Fruit fly (Drosophila melanogaster) whole organism, embryonic: ENCODE data around the gene CG43078.

Experiments
- CG12219 ChIP-seq: fragments of 200-800 bp; sonication (Bioruptor generic); optimal IDR thresholded peaks from 3 replicates; lab custom pipeline; 2018; ENCODE audit warnings: missing biosample characterization, mild to moderate bottlenecking, missing genetic modification characterization
- CG14441 ChIP-seq: fragments of 200-800 bp; sonication (Bioruptor generic); IDR thresholded peaks from 2 replicates; pipeline ENCODE4 v1.3.6; 2022; ENCODE audit warnings: missing biosample characterization, missing genetic modification characterization
- CG1529 ChIP-seq: fragments of 200-800 bp; sonication (Bioruptor generic); optimal IDR thresholded peaks from 3 replicates; lab custom pipeline; 2018; ENCODE audit warnings: missing biosample characterization, missing genetic modification characterization
- CG15601 ChIP-seq: fragments of 200-800 bp; sonication (Bioruptor generic); optimal IDR thresholded peaks from 3 replicates; lab custom pipeline; 2019; ENCODE audit warnings: missing biosample characterization, mild to moderate bottlenecking, missing genetic modification characterization, moderate library complexity
- CG15696 ChIP-seq: fragments of 200-800 bp; sonication (Bioruptor generic); optimal IDR thresholded peaks from 2 replicates; lab custom pipeline; 2019; ENCODE audit warnings: missing biosample characterization, mild to moderate bottlenecking, missing genetic modification characterization, moderate library complexity
- CG17802 ChIP-seq: fragments of 200-800 bp; sonication (Bioruptor generic); optimal IDR thresholded peaks from 2 replicates; lab custom pipeline; 2018; ENCODE audit warnings: missing biosample characterization, mild to moderate bottlenecking, missing genetic modification characterization, moderate library complexity
- CG1792 ChIP-seq: fragments of 200-800 bp; sonication (Bioruptor generic); optimal IDR thresholded peaks from 2 replicates; lab custom pipeline; 2016; ENCODE audit warnings: missing biosample characterization, missing genetic modification characterization
- CG2116 ChIP-seq: fragments of 200-800 bp; sonication (Bioruptor generic); optimal IDR thresholded peaks from 3 replicates; lab custom pipeline; 2018; ENCODE audit warnings: missing biosample characterization, mild to moderate bottlenecking, missing genetic modification characterization
- CG2678 ChIP-seq: fragments of 200-800 bp; sonication (Bioruptor generic); optimal IDR thresholded peaks from 3 replicates; lab custom pipeline; 2019; ENCODE audit warnings: missing biosample characterization, mild to moderate bottlenecking, missing genetic modification characterization, moderate library complexity
- CG30403 ChIP-seq: fragments of 200-800 bp; sonication (Bioruptor generic); optimal IDR thresholded peaks from 3 replicates; lab custom pipeline; 2016; ENCODE audit warnings: missing biosample characterization, missing genetic modification characterization
- CG32772 ChIP-seq: fragments of 200-800 bp; sonication (Bioruptor generic); IDR thresholded peaks from 2 replicates; pipeline ENCODE4 v1.3.6; 2022; ENCODE audit warnings: missing biosample characterization, missing genetic modification characterization
- CG33213 ChIP-seq: fragments of 200-800 bp; sonication (Bioruptor generic); optimal IDR thresholded peaks from 3 replicates; lab custom pipeline; 2016; ENCODE audit warnings: missing biosample characterization, missing genetic modification characterization
- CG5953 ChIP-seq: fragments of 200-800 bp; sonication (Bioruptor generic); IDR thresholded peaks from 2 replicates; pipeline ENCODE4 v1.3.6; 2022; ENCODE audit warnings: missing biosample characterization, missing genetic modification characterization
- CG6689 ChIP-seq: fragments of 200-800 bp; sonication (Bioruptor generic); IDR thresholded peaks from 2 replicates; pipeline ENCODE4 v1.3.6; 2022; ENCODE audit warnings: missing biosample characterization, missing genetic modification characterization
- CG6813 ChIP-seq: fragments of 200-800 bp; sonication (Bioruptor generic); optimal IDR thresholded peaks from 2 replicates; lab custom pipeline; 2017; ENCODE audit warnings: missing biosample characterization, missing genetic modification characterization, mild to moderate bottlenecking, moderate library complexity, missing genetic modification reagents
- CG7372 ChIP-seq: fragments of 200-800 bp; sonication (Bioruptor generic); IDR thresholded peaks from 2 replicates; pipeline ENCODE4 v1.3.6; 2022; ENCODE audit warnings: missing biosample characterization, missing genetic modification characterization
- CG9437 ChIP-seq: fragments of 200-800 bp; sonication (Bioruptor generic); optimal IDR thresholded peaks from 2 replicates; lab custom pipeline; 2018; ENCODE audit warnings: missing biosample characterization, mild to moderate bottlenecking, missing genetic modification characterization
- CG9797 ChIP-seq: fragments of 200-800 bp; sonication (Bioruptor generic); optimal IDR thresholded peaks from 3 replicates; lab custom pipeline; 2018; ENCODE audit warnings: missing biosample characterization, mild to moderate bottlenecking, missing genetic modification characterization
- Dad ChIP-seq: fragments of 200-800 bp; sonication (Bioruptor generic); optimal IDR thresholded peaks from 3 replicates; lab custom pipeline; 2016; ENCODE audit warnings: missing biosample characterization, missing genetic modification characterization
- Elba2 ChIP-seq: fragments of 200-800 bp; sonication (Bioruptor generic); optimal IDR thresholded peaks from 3 replicates; lab custom pipeline; 2016; ENCODE audit warnings: missing biosample characterization, missing genetic modification characterization
- Fer2 ChIP-seq: fragments of 200-800 bp; sonication (Bioruptor generic); optimal IDR thresholded peaks from 2 replicates; lab custom pipeline; 2018; ENCODE audit warnings: missing biosample characterization, mild to moderate bottlenecking, missing genetic modification characterization, moderate library complexity
- Fer3 ChIP-seq: fragments of 200-800 bp; sonication (Bioruptor generic); optimal IDR thresholded peaks from 2 replicates; lab custom pipeline; 2018; ENCODE audit warnings: missing biosample characterization, mild to moderate bottlenecking, missing genetic modification characterization, moderate library complexity
- Gug ChIP-seq: fragments of 200-800 bp; sonication (Bioruptor generic); IDR thresholded peaks from 4 replicates; pipeline ENCODE4 v1.3.6; 2022; ENCODE audit warnings: missing biosample characterization, missing genetic modification characterization
- HLH3B ChIP-seq: fragments of 200-800 bp; sonication (Bioruptor generic); IDR thresholded peaks from 2 replicates; pipeline ENCODE4 v1.3.6; 2022; ENCODE audit warnings: missing biosample characterization, missing genetic modification characterization
- HLH54F ChIP-seq: fragments of 200-800 bp; sonication (Bioruptor generic); optimal IDR thresholded peaks from 3 replicates; lab custom pipeline; 2016; ENCODE audit warnings: missing biosample characterization, missing genetic modification characterization
- HmgZ ChIP-seq: fragments of 200-800 bp; sonication (Bioruptor generic); optimal IDR thresholded peaks from 2 replicates; lab custom pipeline; 2018; ENCODE audit warnings: missing biosample characterization, mild to moderate bottlenecking, missing genetic modification characterization
- Hsf ChIP-seq: fragments of 200-800 bp; sonication (Bioruptor generic); optimal IDR thresholded peaks from 3 replicates; lab custom pipeline; 2016; ENCODE audit warnings: missing biosample characterization, missing genetic modification characterization
- MTF-1 ChIP-seq: fragments of 200-800 bp; sonication (Bioruptor generic); optimal IDR thresholded peaks from 2 replicates; lab custom pipeline; 2018; ENCODE audit warnings: missing biosample characterization, mild to moderate bottlenecking, missing genetic modification characterization, borderline replicate concordance
- Max ChIP-seq: fragments of 200-800 bp; sonication (Bioruptor generic); optimal IDR thresholded peaks from 2 replicates; lab custom pipeline; 2016; ENCODE audit warnings: missing biosample characterization, mild to moderate bottlenecking, missing genetic modification characterization
- Ptx1 ChIP-seq: fragments of 200-800 bp; sonication (Bioruptor generic); IDR thresholded peaks from 2 replicates; pipeline ENCODE4 v1.3.6; 2022; ENCODE audit warnings: missing biosample characterization, missing genetic modification characterization
- Tbp ChIP-seq: fragments of >200 bp; optimal IDR thresholded peaks from 2 replicates; lab custom pipeline; 2018; ENCODE audit warnings: missing biosample characterization, missing genetic modification characterization
- Vsx1 ChIP-seq: fragments of 200-800 bp; sonication (Bioruptor generic); optimal IDR thresholded peaks from 2 replicates; lab custom pipeline; 2017; ENCODE audit warnings: missing biosample characterization, mild to moderate bottlenecking, missing genetic modification characterization, missing genetic modification reagents
- YL-1 ChIP-seq: fragments of 200-800 bp; sonication (Bioruptor generic); optimal IDR thresholded peaks from 3 replicates; lab custom pipeline; 2017; ENCODE audit warnings: missing biosample characterization, mild to moderate bottlenecking, missing genetic modification characterization
- az2 ChIP-seq: fragments of 200-800 bp; sonication (Bioruptor generic); optimal IDR thresholded peaks from 3 replicates; lab custom pipeline; 2016; ENCODE audit warnings: missing biosample characterization, missing genetic modification characterization
- chn ChIP-seq: fragments of 200-800 bp; sonication (Bioruptor generic); optimal IDR thresholded peaks from 2 replicates; lab custom pipeline; 2016; ENCODE audit warnings: missing biosample characterization, missing genetic modification characterization
- crc ChIP-seq: fragments of 200-800 bp; sonication (Bioruptor generic); optimal IDR thresholded peaks from 2 replicates; lab custom pipeline; 2016; ENCODE audit warnings: missing biosample characterization, missing genetic modification characterization
- fd96Cb ChIP-seq: fragments of 200-800 bp; sonication (Bioruptor generic); optimal IDR thresholded peaks from 2 replicates; lab custom pipeline; 2018; ENCODE audit warnings: missing biosample characterization, mild to moderate bottlenecking, missing genetic modification characterization, moderate library complexity
- fru ChIP-seq: fragments of >200 bp; optimal IDR thresholded peaks from 2 replicates; lab custom pipeline; 2017
- gro ChIP-seq: fragments of 200-800 bp; sonication (Bioruptor generic); optimal IDR thresholded peaks from 2 replicates; lab custom pipeline; 2016; ENCODE audit warnings: missing biosample characterization, missing genetic modification characterization
- h ChIP-seq: fragments of >200 bp; optimal IDR thresholded peaks from 2 replicates; lab custom pipeline; 2017
- jigr1 ChIP-seq: fragments of 200-800 bp; sonication (Bioruptor generic); IDR thresholded peaks from 3 replicates; pipeline ENCODE4 v1.3.6; 2022; ENCODE audit warnings: missing biosample characterization, missing genetic modification characterization
- lab ChIP-seq: fragments of 200-800 bp; sonication (Bioruptor generic); optimal IDR thresholded peaks from 3 replicates; lab custom pipeline; 2017; ENCODE audit warnings: missing biosample characterization, missing genetic modification characterization, mild to moderate bottlenecking, moderate library complexity, missing genetic modification reagents
- mld ChIP-seq: fragments of 200-800 bp; sonication (Bioruptor generic); IDR thresholded peaks from 3 replicates; pipeline ENCODE4 v1.3.6; 2022; ENCODE audit warnings: missing biosample characterization, missing genetic modification characterization; ENCODE audit not compliant: partially characterized antibody
- nmo ChIP-seq: fragments of 200-800 bp; sonication (Bioruptor generic); optimal IDR thresholded peaks from 2 replicates; lab custom pipeline; 2018; ENCODE audit warnings: missing biosample characterization, mild to moderate bottlenecking, missing genetic modification characterization, moderate library complexity
- onecut ChIP-seq: fragments of 200-800 bp; sonication (Bioruptor generic); IDR thresholded peaks from 2 replicates; pipeline ENCODE4 v1.3.6; 2022; ENCODE audit warnings: missing biosample characterization, missing genetic modification characterization
- prd ChIP-seq, 3 experiments: fragments of >200 bp in 2 of 3; fragments of 200-800 bp in 1 of 3; sonication (Bioruptor generic) in 1 of 3; optimal IDR thresholded peaks in 2 of 3; IDR thresholded peaks in 1 of 3; 2 replicates in 2 of 3; 3 replicates in 1 of 3; pipeline versions ENCODE4 v1.3.6 to Lab custom; 2017 to 2022; ENCODE audit warnings: missing biosample characterization in 1 of 3, missing genetic modification characterization in 1 of 3
- schlank ChIP-seq: fragments of 200-800 bp; sonication (Bioruptor generic); optimal IDR thresholded peaks from 2 replicates; lab custom pipeline; 2018; ENCODE audit warnings: missing biosample characterization, mild to moderate bottlenecking, missing genetic modification characterization
- tx ChIP-seq: fragments of 200-800 bp; sonication (Bioruptor generic); optimal IDR thresholded peaks from 2 replicates; lab custom pipeline; 2016; ENCODE audit warnings: missing biosample characterization, missing genetic modification characterization
- vvl ChIP-seq: fragments of 200-800 bp; sonication (Bioruptor generic); IDR thresholded peaks from 2 replicates; pipeline ENCODE4 v1.3.6; 2022; ENCODE audit warnings: missing biosample characterization, missing genetic modification characterization
- wek ChIP-seq: fragments of 200-800 bp; sonication (Bioruptor generic); optimal IDR thresholded peaks from 3 replicates; lab custom pipeline; 2018; ENCODE audit warnings: missing biosample characterization, mild to moderate bottlenecking, missing genetic modification characterization, moderate library complexity

Gene CG43078

dm6 chr3L:8575844-8576842 is at the start of gene CG43078, which contains the start of gene CG6638:
TSS of gene CG43078 (plus strand) at chr3L:8576808.
TSS of gene CG6638 (minus strand) at chr3L:8576078.
- TF ChIP-seq fru (lab: Kevin White, UChicago) (no peak), CG7372 (no peak), nmo (peak; percentile 27), mld (no peak), CG32772 (GFP tag; lab: Robert Waterston, UW) (no peak), CG9437 (GFP tag; lab: Kevin White, UChicago) (peak; percentile 0), lab (GFP tag; lab: Kevin White, UChicago) (no peak), Tbp (no peak), HLH3B (GFP tag; lab: Robert Waterston, UW) (no peak), CG14441 (GFP tag; lab: Robert Waterston, UW) (no peak), jigr1 (GFP tag; lab: Robert Waterston, UW) (no peak), az2 (peak; percentile 7), CG12219 (no peak), schlank (tag; lab: Kevin White, UChicago) (no peak), CG1529 (GFP tag; lab: Kevin White, UChicago) (no peak), CG1792 (GFP tag; lab: Kevin White, UChicago) (no peak), CG5953 (GFP tag; lab: Robert Waterston, UW) (no peak), prd (optimal IDR thresholded peaks at IDR 0.05; lab: Kevin White, UChicago) (no peak), prd (GFP tag; IDR thresholded peaks at IDR 0.05; lab: Robert Waterston, UW) (no peak), Gug (GFP tag; lab: Robert Waterston, UW) (no peak), wek (GFP tag; lab: Kevin White, UChicago) (no peak), Ptx1 (GFP tag; lab: Robert Waterston, UW) (no peak), CG2678 (no peak), gro (no peak), Fer3 (tag; lab: Kevin White, UChicago) (no peak), CG15601 (peak; percentile 28), HLH54F (GFP tag; lab: Kevin White, UChicago) (no peak), onecut (GFP tag; lab: Robert Waterston, UW) (peak; percentile 78), YL-1 (GFP tag; lab: Kevin White, UChicago) (no peak), Fer2 (no peak), Vsx1 (no peak), CG6813 (GFP tag; lab: Kevin White, UChicago) (no peak), crc (GFP tag; lab: Kevin White, UChicago) (no peak), HmgZ (tag; lab: Kevin White, UChicago) (no peak), fd96Cb (no peak), chn (GFP tag; lab: Kevin White, UChicago) (no peak), Dad (GFP tag; lab: Kevin White, UChicago) (no peak), CG9797 (GFP tag; lab: Kevin White, UChicago) (peak; percentile 7), CG6689 (GFP tag; lab: Robert Waterston, UW) (no peak), Elba2 (GFP tag; lab: Kevin White, UChicago) (no peak), vvl (GFP tag; lab: Robert Waterston, UW) (no peak), CG33213 (GFP tag; lab: Kevin White, UChicago) (no peak), CG30403 (GFP tag; lab: Kevin White, UChicago) (peak; percentile 45), MTF-1 (GFP tag; lab: Kevin White, UChicago) (no peak), CG2116 (peak; percentile 67), CG15696 (no peak), Hsf (GFP tag; lab: Kevin White, UChicago) (no peak), h (lab: Kevin White, UChicago) (no peak), CG17802 (no peak), Max (no peak), tx (GFP tag; lab: Kevin White, UChicago) (no peak)
